Fruit fly (Drosophila melanogaster): Measurements from ENCODE around the gene CG33003.

DNA sequence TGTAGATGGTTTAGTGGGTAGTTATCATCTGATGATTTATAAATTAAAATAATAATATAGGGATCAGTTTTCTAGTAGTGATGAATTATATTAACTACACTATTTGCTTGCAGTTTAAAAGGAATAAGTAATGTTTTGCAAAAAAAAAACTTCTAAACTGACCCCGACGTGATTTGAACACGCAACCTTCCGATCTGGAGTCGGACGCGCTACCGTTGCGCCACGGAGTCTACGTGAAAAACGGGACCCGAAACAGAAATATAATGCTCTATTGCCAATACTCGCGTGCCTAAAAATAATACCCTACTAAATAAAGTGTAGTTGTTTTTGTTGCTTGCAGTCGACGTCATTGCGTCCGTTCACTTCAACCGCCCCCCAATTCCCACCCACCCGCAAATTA is 18.1 kb downstream of the CG33003 start:
- TF ChIP-seq CG10209 (GFP tag; optimal IDR thresholded peaks at IDR 0.05) (no peak), vvl (GFP tag; IDR thresholded peaks at IDR 0.05) (no peak), gem (tag; optimal IDR thresholded peaks at IDR 0.05) (no peak), CG14860 (GFP tag; IDR thresholded peaks at IDR 0.05; ENCODE audit: partially characterized antibody) (peak; percentile 59), hth (optimal IDR thresholded peaks at IDR 0.05) (no peak), run (tag; optimal IDR thresholded peaks at IDR 0.05) (no peak), Six4 (GFP tag; optimal IDR thresholded peaks at IDR 0.05) (no peak), CG30403 (GFP tag; optimal IDR thresholded peaks at IDR 0.05) (no peak), Dll (GFP tag; IDR thresholded peaks at IDR 0.05; ENCODE audit: partially characterized antibody) (no peak)
